Worm (Caenorhabditis elegans) whole organism, late embryonic: ENCODE measurements around the gene F46G11.2.
A peak's percentile ranks its signal among the peaks of the same experiment; 100 is the strongest.

ENCODE experiments used
- C08G9.2 ChIP-seq: sonication (generic microtip); optimal IDR thresholded peaks from 2 replicates; lab custom pipeline; 2016; ENCODE audit warnings: mild to moderate bottlenecking, missing genetic modification characterization, moderate library complexity, missing compliant biosample characterization
- F13H6.1 ChIP-seq: sonication (generic microtip); optimal IDR thresholded peaks from 2 replicates; lab custom pipeline; 2016; ENCODE audit warnings: missing genetic modification characterization, missing compliant biosample characterization
- T23F11.4 ChIP-seq: fragments of 200-800 bp; sonication (Bioruptor generic); optimal IDR thresholded peaks from 2 replicates; lab custom pipeline; 2018; ENCODE audit warnings: mild to moderate bottlenecking, missing genetic modification characterization, missing compliant biosample characterization
- ahr-1 ChIP-seq: sonication (generic microtip); optimal IDR thresholded peaks from 2 replicates; lab custom pipeline; 2016; ENCODE audit warnings: missing genetic modification characterization, missing compliant biosample characterization
- ama-1 ChIP-seq: fragments of 150-350 bp; optimal IDR thresholded peaks from 2 replicates; lab custom pipeline; 2014
- ceh-18 ChIP-seq: sonication (generic microtip); optimal IDR thresholded peaks from 2 replicates; lab custom pipeline; 2016; ENCODE audit warnings: missing genetic modification characterization, missing compliant biosample characterization
- ceh-22 ChIP-seq: sonication (generic microtip); optimal IDR thresholded peaks from 2 replicates; lab custom pipeline; 2017; ENCODE audit warnings: missing biosample characterization, missing genetic modification characterization
- ceh-24 ChIP-seq: sonication (generic microtip); optimal IDR thresholded peaks from 2 replicates; lab custom pipeline; 2016; ENCODE audit warnings: mild to moderate bottlenecking, missing genetic modification characterization, missing compliant biosample characterization
- ceh-31 ChIP-seq: sonication (generic microtip); optimal IDR thresholded peaks from 2 replicates; lab custom pipeline; 2016; ENCODE audit warnings: missing genetic modification characterization, missing compliant biosample characterization
- ceh-34 ChIP-seq: sonication (generic microtip); optimal IDR thresholded peaks from 2 replicates; lab custom pipeline; 2016; ENCODE audit warnings: mild to moderate bottlenecking, missing genetic modification characterization, missing compliant biosample characterization
- ceh-45 ChIP-seq: fragments of 200-800 bp; sonication (Bioruptor generic); IDR thresholded peaks from 2 replicates; pipeline ENCODE4 v1.3.6; 2022; ENCODE audit warnings: missing genetic modification reagents, missing genetic modification characterization, missing compliant biosample characterization
- ceh-6 ChIP-seq: fragments of 200-800 bp; sonication (Bioruptor generic); optimal IDR thresholded peaks from 2 replicates; lab custom pipeline; 2018; ENCODE audit warnings: mild to moderate bottlenecking, missing genetic modification characterization, missing compliant biosample characterization
- ceh-9 ChIP-seq: sonication (generic microtip); optimal IDR thresholded peaks from 2 replicates; lab custom pipeline; 2016; ENCODE audit warnings: mild to moderate bottlenecking, missing genetic modification characterization, inconsistent platforms, missing compliant biosample characterization
- che-1 ChIP-seq: sonication (generic microtip); optimal IDR thresholded peaks from 2 replicates; lab custom pipeline; 2016; ENCODE audit warnings: mild to moderate bottlenecking, missing genetic modification characterization, missing compliant biosample characterization
- elt-2 ChIP-seq: sonication (generic microtip); optimal IDR thresholded peaks from 2 replicates; lab custom pipeline; 2016; ENCODE audit warnings: missing genetic modification reagents, missing genetic modification characterization, missing compliant biosample characterization
- ets-4 ChIP-seq: sonication (generic microtip); optimal IDR thresholded peaks from 2 replicates; lab custom pipeline; 2016; ENCODE audit warnings: missing genetic modification characterization, missing compliant biosample characterization
- eyg-1 ChIP-seq: sonication (generic microtip); optimal IDR thresholded peaks from 2 replicates; lab custom pipeline; 2016; ENCODE audit warnings: missing genotype, missing genetic modification characterization, missing compliant biosample characterization
- fax-1 ChIP-seq: sonication (generic microtip); optimal IDR thresholded peaks from 2 replicates; lab custom pipeline; 2016; ENCODE audit warnings: missing genotype, missing genetic modification characterization, missing compliant biosample characterization
- gmeb-2 ChIP-seq: sonication (generic microtip); optimal IDR thresholded peaks from 2 replicates; lab custom pipeline; 2016; ENCODE audit warnings: missing genetic modification characterization, inconsistent platforms, missing compliant biosample characterization
- hlh-13 ChIP-seq: fragments of 200-800 bp; sonication (Bioruptor generic); optimal IDR thresholded peaks from 2 replicates; lab custom pipeline; 2018; ENCODE audit warnings: mild to moderate bottlenecking, missing genetic modification characterization, missing compliant biosample characterization
- hlh-15 ChIP-seq: sonication (generic microtip); optimal IDR thresholded peaks from 2 replicates; lab custom pipeline; 2016; ENCODE audit warnings: missing genetic modification characterization, missing compliant biosample characterization
- madf-2 ChIP-seq: sonication (generic microtip); optimal IDR thresholded peaks from 2 replicates; lab custom pipeline; 2017; ENCODE audit warnings: missing genetic modification characterization, missing compliant biosample characterization
- mec-3 ChIP-seq: sonication (generic microtip); optimal IDR thresholded peaks from 2 replicates; lab custom pipeline; 2016; ENCODE audit warnings: borderline replicate concordance, missing genetic modification characterization, missing compliant biosample characterization
- nfya-1 ChIP-seq: sonication (generic microtip); optimal IDR thresholded peaks from 2 replicates; lab custom pipeline; 2017; ENCODE audit warnings: missing genetic modification characterization, mild to moderate bottlenecking, missing compliant biosample characterization, antibody characterized with exemption, moderate library complexity
- nhr-11 ChIP-seq: fragments of 150-350 bp; optimal IDR thresholded peaks from 2 replicates; lab custom pipeline; 2014; ENCODE audit warnings: missing biosample characterization, missing genetic modification characterization
- npax-4 ChIP-seq: sonication (generic microtip); optimal IDR thresholded peaks from 2 replicates; lab custom pipeline; 2016; ENCODE audit warnings: missing genetic modification characterization, missing compliant biosample characterization
- pros-1 ChIP-seq: fragments of 150-350 bp; optimal IDR thresholded peaks from 2 replicates; lab custom pipeline; 2014; ENCODE audit warnings: missing biosample characterization, missing genetic modification reagents, missing genetic modification characterization
- ref-2 ChIP-seq: sonication (generic microtip); optimal IDR thresholded peaks from 2 replicates; lab custom pipeline; 2016; ENCODE audit warnings: missing genetic modification characterization, missing compliant biosample characterization
- rnt-1 ChIP-seq: sonication (generic microtip); optimal IDR thresholded peaks from 2 replicates; lab custom pipeline; 2016; ENCODE audit warnings: missing genetic modification characterization, missing compliant biosample characterization
- sdc-2 ChIP-seq: sonication (generic microtip); optimal IDR thresholded peaks from 2 replicates; lab custom pipeline; 2016; ENCODE audit warnings: missing genotype, missing genetic modification characterization, missing compliant biosample characterization
- sox-2 ChIP-seq: fragments of 200-800 bp; sonication (Bioruptor generic); IDR thresholded peaks from 2 replicates; pipeline ENCODE4 v1.3.6; 2022; ENCODE audit warnings: missing genetic modification reagents, missing genetic modification characterization, missing compliant biosample characterization
- syd-9 ChIP-seq: sonication (generic microtip); optimal IDR thresholded peaks from 2 replicates; lab custom pipeline; 2016; ENCODE audit warnings: mild to moderate bottlenecking, missing genetic modification characterization, moderate library complexity, missing compliant biosample characterization
- tbx-7 ChIP-seq: sonication (generic microtip); optimal IDR thresholded peaks from 2 replicates; lab custom pipeline; 2016; ENCODE audit warnings: missing genotype, missing genetic modification characterization, missing compliant biosample characterization
- ttx-3 ChIP-seq: sonication (generic microtip); optimal IDR thresholded peaks from 2 replicates; lab custom pipeline; 2016; ENCODE audit warnings: missing genetic modification reagents, missing genetic modification characterization, missing compliant biosample characterization
- unc-42 ChIP-seq: sonication (generic microtip); optimal IDR thresholded peaks from 2 replicates; lab custom pipeline; 2016; ENCODE audit warnings: missing genotype, missing genetic modification characterization, missing compliant biosample characterization
- unc-55 ChIP-seq: sonication (generic microtip); optimal IDR thresholded peaks from 2 replicates; lab custom pipeline; 2017; ENCODE audit warnings: missing biosample characterization, missing genetic modification reagents, missing genetic modification characterization
- unc-86 ChIP-seq: sonication (generic microtip); optimal IDR thresholded peaks from 2 replicates; lab custom pipeline; 2016; ENCODE audit warnings: missing genetic modification characterization, missing compliant biosample characterization
- zip-5 ChIP-seq: sonication (generic microtip); optimal IDR thresholded peaks from 2 replicates; lab custom pipeline; 2016; ENCODE audit warnings: missing genetic modification characterization, missing compliant biosample characterization
- ztf-16 ChIP-seq: sonication (generic microtip); optimal IDR thresholded peaks from 2 replicates; lab custom pipeline; 2017; ENCODE audit warnings: missing genetic modification characterization, missing compliant biosample characterization

The F46G11.2 gene

ce11 chrX:5811997-5812562 lies 24.1 kb downstream of the F46G11.2 start (continued):
- TF ChIP-seq ahr-1 (tag; lab: Kevin White, UChicago) (no peak), sox-2 (GFP tag; lab: Robert Waterston, UW) (peak; percentile 46), eyg-1 (tag; lab: Kevin White, UChicago) (peak; percentile 77), unc-42 (peak; percentile 70), ceh-9 (no peak), ama-1 (lab: Kevin White, UChicago) (no peak), rnt-1 (peak; percentile 99), ceh-45 (GFP tag; lab: Robert Waterston, UW) (no peak), ref-2 (tag; lab: Kevin White, UChicago) (peak; percentile 97), ceh-22 (peak; percentile 76), hlh-15 (no peak), unc-55 (GFP tag; lab: Kevin White, UChicago) (peak; percentile 91), tbx-7 (tag; lab: Kevin White, UChicago) (peak; percentile 57), unc-86 (tag; lab: Kevin White, UChicago) (peak; percentile 75), ets-4 (tag; lab: Kevin White, UChicago) (peak; percentile 81), gmeb-2 (peak; percentile 44), zip-5 (tag; lab: Kevin White, UChicago) (peak; percentile 21), fax-1 (tag; lab: Kevin White, UChicago) (peak; percentile 70), T23F11.4 (GFP tag; lab: Kevin White, UChicago) (peak; percentile 73), madf-2 (tag; lab: Kevin White, UChicago) (peak; percentile 65), hlh-13 (GFP tag; lab: Kevin White, UChicago) (no peak), ceh-18 (tag; lab: Kevin White, UChicago) (peak; percentile 87), nfya-1 (tag; lab: Kevin White, UChicago) (peak; percentile 92), che-1 (tag; lab: Kevin White, UChicago) (peak; percentile 50), npax-4 (tag; lab: Kevin White, UChicago) (no peak), syd-9 (tag; lab: Kevin White, UChicago) (peak; percentile 90), mec-3 (no peak), ceh-31 (tag; lab: Kevin White, UChicago) (peak; percentile 98), nhr-11 (tag; lab: Kevin White, UChicago) (no peak), pros-1 (tag; lab: Kevin White, UChicago) (peak; percentile 57)

- peak; percentile 25 for TF ChIP-seq elt-2 (tag; lab: Kevin White, UChicago)
- no peak for TF ChIP-seq zip-5 (tag; lab: Kevin White, UChicago)
Observed at ce11 chrX:5813030-5813429, 25.1 kb downstream of the F46G11.2 start.

ce11 chrX:5814342-5814741 lies 26.4 kb downstream of the F46G11.2 start:
- TF ChIP-seq ttx-3 (tag; lab: Kevin White, UChicago) (no peak), hlh-13 (GFP tag; lab: Kevin White, UChicago) (no peak), T23F11.4 (GFP tag; lab: Kevin White, UChicago) (no peak), syd-9 (tag; lab: Kevin White, UChicago) (no peak)

- no peak for TF ChIP-seq F13H6.1 (tag; lab: Kevin White, UChicago)
- no peak for TF ChIP-seq sdc-2 (tag; lab: Kevin White, UChicago)
- no peak for TF ChIP-seq hlh-13 (GFP tag; lab: Kevin White, UChicago)
- no peak for TF ChIP-seq C08G9.2 (tag; lab: Kevin White, UChicago)
- no peak for TF ChIP-seq ceh-34 (tag; lab: Kevin White, UChicago)
- TF ChIP-seq nhr-11 (tag; lab: Kevin White, UChicago): no peak
- TF ChIP-seq ceh-24: no peak
- TF ChIP-seq syd-9 (tag; lab: Kevin White, UChicago): no peak
- no peak for TF ChIP-seq che-1 (tag; lab: Kevin White, UChicago)
- no peak for TF ChIP-seq pros-1 (tag; lab: Kevin White, UChicago)
- TF ChIP-seq unc-86 (tag; lab: Kevin White, UChicago): no peak
- no peak for TF ChIP-seq ztf-16 (tag; lab: Kevin White, UChicago)
- TF ChIP-seq ceh-45 (GFP tag; lab: Robert Waterston, UW): no peak
- no peak for TF ChIP-seq ceh-6 (GFP tag; lab: Kevin White, UChicago)
Observed at ce11 chrX:5815343-5815742, 27.4 kb downstream of the F46G11.2 start.
